Worm (Caenorhabditis elegans) whole organism, young adult: ENCODE measurements around the gene T26G10.4.
"Not testable (repeated sequence)": the region's sequence is repeated elsewhere in the genome, so short reads cannot be mapped to it uniquely, and the experiment has no call there.

Source experiments
- B0019.2 ChIP-seq: fragments of 200-800 bp; sonication (Bioruptor generic); conservative IDR thresholded peaks from 2 replicates; pipeline ENCODE4 v1.3.6; 2022; ENCODE audit warnings: missing genetic modification reagents, missing genetic modification characterization, missing compliant biosample characterization
- C17E4.6 ChIP-seq: fragments of 200-800 bp; sonication (Bioruptor generic); IDR thresholded peaks from 2 replicates; pipeline ENCODE4 v1.3.6; 2022; ENCODE audit warnings: missing genetic modification reagents, missing genetic modification characterization, missing compliant biosample characterization
- D2030.7 ChIP-seq: fragments of 200-800 bp; sonication (Bioruptor generic); IDR thresholded peaks from 2 replicates; pipeline ENCODE4 v1.3.6; 2022; ENCODE audit warnings: missing genetic modification reagents, missing genetic modification characterization, missing compliant biosample characterization
- F33H1.4 ChIP-seq: fragments of 200-800 bp; sonication (Bioruptor generic); IDR thresholded peaks from 2 replicates; pipeline ENCODE4 v1.3.6; 2022; ENCODE audit warnings: missing genetic modification reagents, missing genetic modification characterization, missing compliant biosample characterization
- F37B4.10 ChIP-seq: fragments of 200-800 bp; sonication (Bioruptor generic); IDR thresholded peaks from 2 replicates; pipeline ENCODE4 v1.3.6; 2022; ENCODE audit warnings: missing genetic modification characterization, missing compliant biosample characterization
- F49E8.2 ChIP-seq: sonication (generic microtip); optimal IDR thresholded peaks from 3 replicates; lab custom pipeline; 2017; ENCODE audit warnings: missing genetic modification characterization, mild to moderate bottlenecking, missing compliant biosample characterization, antibody characterized with exemption, moderate library complexity; ENCODE audit not compliant: insufficient read depth
- Y53F4B.3 ChIP-seq: fragments of 200-800 bp; sonication (Bioruptor generic); IDR thresholded peaks from 2 replicates; pipeline ENCODE4 v1.3.6; 2022; ENCODE audit warnings: missing genetic modification reagents, missing genetic modification characterization, missing compliant biosample characterization
- Y67H2A.10 ChIP-seq: fragments of 200-800 bp; sonication (Bioruptor generic); conservative IDR thresholded peaks from 2 replicates; pipeline ENCODE4 v1.3.6; 2022; ENCODE audit warnings: missing genetic modification reagents, missing genetic modification characterization, missing compliant biosample characterization
- Y79H2A.3 ChIP-seq: fragments of 200-800 bp; sonication (Bioruptor generic); conservative IDR thresholded peaks from 2 replicates; pipeline ENCODE4 v1.3.6; 2022; ENCODE audit warnings: missing genetic modification reagents, missing genetic modification characterization, missing compliant biosample characterization
- Y95B8A.8 ChIP-seq: fragments of 200-800 bp; sonication (Bioruptor generic); IDR thresholded peaks from 2 replicates; pipeline ENCODE4 v1.3.6; 2022; ENCODE audit warnings: missing genetic modification reagents, missing genetic modification characterization, missing compliant biosample characterization
- aptf-2 ChIP-seq: fragments of 200-800 bp; sonication (Bioruptor generic); conservative IDR thresholded peaks from 2 replicates; pipeline ENCODE4 v1.3.6; 2022; ENCODE audit warnings: missing genetic modification reagents, missing genetic modification characterization, missing compliant biosample characterization
- aptf-3 ChIP-seq: fragments of 200-800 bp; sonication (Bioruptor generic); IDR thresholded peaks from 2 replicates; pipeline ENCODE4 v1.3.6; 2022; ENCODE audit warnings: missing genetic modification characterization, missing compliant biosample characterization
- attf-3 ChIP-seq: fragments of 200-800 bp; sonication (Bioruptor generic); conservative IDR thresholded peaks from 2 replicates; pipeline ENCODE4 v1.3.6; 2022; ENCODE audit warnings: missing genetic modification reagents, missing genetic modification characterization, missing compliant biosample characterization
- attf-6 ChIP-seq: fragments of 200-800 bp; sonication (Bioruptor generic); IDR thresholded peaks from 2 replicates; pipeline ENCODE4 v1.3.6; 2022; ENCODE audit warnings: missing genetic modification reagents, missing genetic modification characterization, missing compliant biosample characterization
- bed-2 ChIP-seq: fragments of 200-800 bp; sonication (Bioruptor generic); IDR thresholded peaks from 2 replicates; pipeline ENCODE4 v1.3.6; 2022; ENCODE audit warnings: missing genetic modification reagents, missing genetic modification characterization, missing compliant biosample characterization
- cebp-1 ChIP-seq, 2 experiments: fragments of 200-800 bp in 1 of 2; sonication (Bioruptor generic) in 1 of 2; sonication (generic microtip) in 1 of 2; IDR thresholded peaks in 1 of 2; optimal IDR thresholded peaks in 1 of 2; 2 replicates each; pipeline versions ENCODE4 v1.3.6 to Lab custom; 2017 to 2022; ENCODE audit warnings: missing compliant biosample characterization in 2 of 2, missing genetic modification characterization in 2 of 2, mild to moderate bottlenecking in 1 of 2, missing genetic modification reagents in 1 of 2, moderate library complexity in 1 of 2
- ceh-100 ChIP-seq: fragments of 200-800 bp; sonication (Bioruptor generic); IDR thresholded peaks from 2 replicates; pipeline ENCODE4 v1.3.6; 2022; ENCODE audit warnings: missing genetic modification reagents, missing genetic modification characterization, missing compliant biosample characterization
- ceh-91 ChIP-seq: fragments of 200-800 bp; sonication (Bioruptor generic); IDR thresholded peaks from 2 replicates; pipeline ENCODE4 v1.3.6; 2022; ENCODE audit warnings: missing genetic modification reagents, missing genetic modification characterization, missing compliant biosample characterization
- dox-1 ChIP-seq: fragments of 200-800 bp; sonication (Bioruptor generic); IDR thresholded peaks from 2 replicates; pipeline ENCODE4 v1.3.6; 2022; ENCODE audit warnings: missing genetic modification reagents, missing genetic modification characterization, missing compliant biosample characterization
- efl-1 ChIP-seq: fragments of 150-350 bp; optimal IDR thresholded peaks from 2 replicates; lab custom pipeline; 2014; ENCODE audit warnings: missing biosample characterization, missing genetic modification reagents, missing genetic modification characterization
- egl-44 ChIP-seq: fragments of 200-800 bp; sonication (Bioruptor generic); IDR thresholded peaks from 2 replicates; pipeline ENCODE4 v1.3.6; 2022; ENCODE audit warnings: missing genetic modification reagents, missing genetic modification characterization, missing compliant biosample characterization
- egrh-3 ChIP-seq: fragments of 200-800 bp; sonication (Bioruptor generic); IDR thresholded peaks from 2 replicates; pipeline ENCODE4 v1.3.6; 2022; ENCODE audit warnings: missing genetic modification reagents, missing genetic modification characterization, missing compliant biosample characterization
- hmg-1.2 ChIP-seq: fragments of 200-800 bp; sonication (Bioruptor generic); IDR thresholded peaks from 2 replicates; pipeline ENCODE4 v1.3.6; 2022; ENCODE audit warnings: missing genetic modification reagents, missing genetic modification characterization, missing compliant biosample characterization
- hsf-1 ChIP-seq: fragments of 200-800 bp; sonication (Bioruptor generic); IDR thresholded peaks from 2 replicates; pipeline ENCODE4 v1.3.6; 2022; ENCODE audit warnings: missing genetic modification reagents, missing genetic modification characterization, missing compliant biosample characterization
- let-526 ChIP-seq: fragments of 200-800 bp; sonication (Bioruptor generic); IDR thresholded peaks from 2 replicates; pipeline ENCODE4 v1.3.6; 2022; ENCODE audit warnings: missing genetic modification reagents, missing genetic modification characterization, missing compliant biosample characterization
- lin-26 ChIP-seq: fragments of 200-800 bp; sonication (Bioruptor generic); IDR thresholded peaks from 2 replicates; pipeline ENCODE4 v1.3.6; 2022; ENCODE audit warnings: missing genetic modification reagents, missing genetic modification characterization, missing compliant biosample characterization
- lin-54 ChIP-seq: fragments of 200-800 bp; sonication (Bioruptor generic); optimal IDR thresholded peaks from 2 replicates; lab custom pipeline; 2018; ENCODE audit warnings: mild to moderate bottlenecking, missing genetic modification characterization, missing compliant biosample characterization
- lir-1 ChIP-seq: fragments of 200-800 bp; sonication (Bioruptor generic); conservative IDR thresholded peaks from 2 replicates; pipeline ENCODE4 v1.3.6; 2022; ENCODE audit warnings: missing genetic modification reagents, missing genetic modification characterization, missing compliant biosample characterization
- lsl-1 ChIP-seq: fragments of 200-800 bp; sonication (Bioruptor generic); optimal IDR thresholded peaks from 2 replicates; lab custom pipeline; 2018; ENCODE audit warnings: mild to moderate bottlenecking, missing genetic modification characterization, moderate library complexity, missing compliant biosample characterization
- madf-3 ChIP-seq: fragments of 200-800 bp; sonication (Bioruptor generic); IDR thresholded peaks from 2 replicates; pipeline ENCODE4 v1.3.6; 2022; ENCODE audit warnings: missing genetic modification reagents, missing genetic modification characterization, missing compliant biosample characterization
- madf-6 ChIP-seq: fragments of 200-800 bp; sonication (Bioruptor generic); IDR thresholded peaks from 2 replicates; pipeline ENCODE4 v1.3.6; 2022; ENCODE audit warnings: missing genetic modification reagents, missing genetic modification characterization, missing compliant biosample characterization
- madf-8 ChIP-seq: fragments of 200-800 bp; sonication (Bioruptor generic); conservative IDR thresholded peaks from 2 replicates; pipeline ENCODE4 v1.3.6; 2022; ENCODE audit warnings: missing genetic modification reagents, missing genetic modification characterization, missing compliant biosample characterization
- mcd-1 ChIP-seq: fragments of 200-800 bp; sonication (Bioruptor generic); IDR thresholded peaks from 2 replicates; pipeline ENCODE4 v1.3.6; 2022; ENCODE audit warnings: missing genetic modification reagents, missing genetic modification characterization, missing compliant biosample characterization
- pbrm-1 ChIP-seq: fragments of 200-800 bp; sonication (Bioruptor generic); IDR thresholded peaks from 2 replicates; pipeline ENCODE4 v1.3.6; 2022; ENCODE audit warnings: missing genetic modification reagents, missing genetic modification characterization, missing compliant biosample characterization
- rcor-1 ChIP-seq: fragments of 200-800 bp; sonication (Bioruptor generic); IDR thresholded peaks from 2 replicates; pipeline ENCODE4 v1.3.6; 2022; ENCODE audit warnings: missing genetic modification reagents, missing genetic modification characterization, missing compliant biosample characterization
- snpc-1.1 ChIP-seq: sonication (generic microtip); optimal IDR thresholded peaks from 2 replicates; lab custom pipeline; 2017; ENCODE audit warnings: missing genetic modification characterization, mild to moderate bottlenecking, missing compliant biosample characterization, antibody characterized with exemption, moderate library complexity, missing genotype, missing genetic modification reagents; ENCODE audit not compliant: insufficient read depth
- snpc-3.4 ChIP-seq: sonication (generic microtip); optimal IDR thresholded peaks from 2 replicates; lab custom pipeline; 2017; ENCODE audit warnings: missing genetic modification characterization, mild to moderate bottlenecking, missing compliant biosample characterization, antibody characterized with exemption, moderate library complexity, missing genotype, missing genetic modification reagents
- snpc-4 ChIP-seq, 5 experiments: fragments of 150-350 bp in 1 of 5; sonication (generic microtip) in 4 of 5; optimal IDR thresholded peaks; 2 replicates each; lab custom pipeline; 2014 to 2018; ENCODE audit warnings: missing genetic modification characterization in 5 of 5, missing biosample characterization in 3 of 5, antibody characterized with exemption in 2 of 5, mild to moderate bottlenecking in 2 of 5, missing compliant biosample characterization in 2 of 5, missing genotype in 2 of 5, moderate library complexity in 2 of 5, missing genetic modification reagents in 1 of 5
- tbp1 ChIP-seq: fragments of 200-800 bp; sonication (Bioruptor generic); optimal IDR thresholded peaks from 2 replicates; lab custom pipeline; 2018; ENCODE audit warnings: mild to moderate bottlenecking, missing genetic modification characterization, missing compliant biosample characterization
- unc-130 ChIP-seq: sonication (generic microtip); optimal IDR thresholded peaks from 2 replicates; lab custom pipeline; 2016; ENCODE audit warnings: missing genetic modification reagents, missing genetic modification characterization, missing compliant biosample characterization
- xnd-1 ChIP-seq: sonication (generic microtip); optimal IDR thresholded peaks from 2 replicates; lab custom pipeline; 2016; ENCODE audit warnings: missing genotype, missing genetic modification reagents, missing genetic modification characterization, missing compliant biosample characterization
- zfh-2 ChIP-seq: fragments of 200-800 bp; sonication (Bioruptor generic); conservative IDR thresholded peaks from 2 replicates; pipeline ENCODE4 v1.3.6; 2022; ENCODE audit warnings: missing genetic modification reagents, missing genetic modification characterization, missing compliant biosample characterization
- ztf-18 ChIP-seq: sonication (generic microtip); optimal IDR thresholded peaks from 2 replicates; lab custom pipeline; 2016; ENCODE audit warnings: missing genotype, mild to moderate bottlenecking, missing genetic modification characterization, missing compliant biosample characterization
- ztf-25 ChIP-seq: fragments of 200-800 bp; sonication (Bioruptor generic); IDR thresholded peaks from 2 replicates; pipeline ENCODE4 v1.3.6; 2022; ENCODE audit warnings: missing genetic modification reagents, missing genetic modification characterization, missing compliant biosample characterization
- ztf-28 ChIP-seq: fragments of 200-800 bp; sonication (Bioruptor generic); IDR thresholded peaks from 2 replicates; pipeline ENCODE4 v1.3.6; 2022; ENCODE audit warnings: missing genetic modification reagents, missing genetic modification characterization, missing compliant biosample characterization
- ztf-6 ChIP-seq: fragments of 200-800 bp; sonication (Bioruptor generic); IDR thresholded peaks from 2 replicates; pipeline ENCODE4 v1.3.6; 2022; ENCODE audit warnings: missing genetic modification reagents, missing genetic modification characterization, missing compliant biosample characterization

T26G10.4 gene

ce11 chrIII:9408304-9408703 lies 12.0 kb upstream of the T26G10.4 start:
- TF ChIP-seq ztf-28 (GFP tag; lab: Robert Waterston, UW) = peak; percentile 98
- TF ChIP-seq let-526 (GFP tag; lab: Robert Waterston, UW) = peak; percentile 38; the same call in 1 of the 2 replicates
- TF ChIP-seq madf-8 = peak; percentile 89
- peak; percentile 99 for TF ChIP-seq D2030.7 (GFP tag; lab: Robert Waterston, UW)
- TF ChIP-seq Y67H2A.10 (GFP tag; lab: Robert Waterston, UW) = peak; percentile 78
- peak; percentile 87 for TF ChIP-seq attf-3 (GFP tag; lab: Robert Waterston, UW)
- TF ChIP-seq Y53F4B.3 = peak; percentile 91
- peak; percentile 74 for TF ChIP-seq cebp-1 (GFP tag; IDR thresholded peaks at IDR 0.05; lab: Robert Waterston, UW)
- TF ChIP-seq cebp-1 (tag; optimal IDR thresholded peaks at IDR 0.05; lab: Kevin White, UChicago) = not testable (repeated sequence)
- peak; percentile 90 for TF ChIP-seq snpc-4 (GFP tag; optimal IDR thresholded peaks at IDR 0.05; lab: Kevin White, UChicago)
- peak; percentile 89 to 98 (median 94) for TF ChIP-seq snpc-4 (tag; optimal IDR thresholded peaks at IDR 0.05; lab: Kevin White, UChicago)
- peak; percentile 90 for TF ChIP-seq aptf-2 (GFP tag; lab: Robert Waterston, UW)
- peak; percentile 84 for TF ChIP-seq hsf-1 (GFP tag; lab: Robert Waterston, UW)
- peak; percentile 98 for TF ChIP-seq ztf-25 (GFP tag; lab: Robert Waterston, UW)
- TF ChIP-seq zfh-2 (GFP tag; lab: Robert Waterston, UW) = 0 out of 2 replicates have a peak, but pooled peaks have one; percentile 11
- peak; percentile 97 for TF ChIP-seq ceh-100 (GFP tag; lab: Robert Waterston, UW)
- peak; percentile 40; the same call in 1 of the 2 replicates for TF ChIP-seq egl-44
- TF ChIP-seq madf-6 (GFP tag; lab: Robert Waterston, UW) = peak; percentile 92
- TF ChIP-seq snpc-1.1 (tag; lab: Kevin White, UChicago) = peak; percentile 91
- TF ChIP-seq ztf-6 (GFP tag; lab: Robert Waterston, UW) = peak; percentile 64; the same call in 1 of the 2 replicates
- peak; percentile 95 for TF ChIP-seq dox-1 (GFP tag; lab: Robert Waterston, UW)
- TF ChIP-seq B0019.2 (GFP tag; lab: Robert Waterston, UW) = peak; percentile 97
- peak; percentile 98 for TF ChIP-seq pbrm-1 (GFP tag; lab: Robert Waterston, UW)
- TF ChIP-seq Y79H2A.3 (GFP tag; lab: Robert Waterston, UW) = peak; percentile 85
- TF ChIP-seq madf-3 (GFP tag; lab: Robert Waterston, UW) = peak; percentile 84
- TF ChIP-seq C17E4.6 (GFP tag; lab: Robert Waterston, UW) = peak; percentile 89
- TF ChIP-seq lir-1 (GFP tag; lab: Robert Waterston, UW) = peak; percentile 67; the same call in 1 of the 2 replicates
- peak; percentile 55 for TF ChIP-seq lin-54 (GFP tag; lab: Kevin White, UChicago)
- TF ChIP-seq F49E8.2 (tag; lab: Kevin White, UChicago) = peak; percentile 32
- peak; percentile 82 for TF ChIP-seq attf-6
- peak; percentile 97 for TF ChIP-seq ceh-91 (GFP tag; lab: Robert Waterston, UW)
- TF ChIP-seq snpc-3.4 (tag; lab: Kevin White, UChicago) = peak; percentile 84
- peak; percentile 95 for TF ChIP-seq lin-26 (GFP tag; lab: Robert Waterston, UW)
- peak; percentile 50 for TF ChIP-seq unc-130 (GFP tag; lab: Kevin White, UChicago)
- peak; percentile 95 for TF ChIP-seq Y95B8A.8 (GFP tag; lab: Robert Waterston, UW)
- peak; percentile 94 for TF ChIP-seq hmg-1.2 (GFP tag; lab: Robert Waterston, UW)
- peak; percentile 73 for TF ChIP-seq ztf-18 (tag; lab: Kevin White, UChicago)
- peak; percentile 97 for TF ChIP-seq mcd-1 (GFP tag; lab: Robert Waterston, UW)
- peak; percentile 74 for TF ChIP-seq lsl-1
- TF ChIP-seq bed-2 (GFP tag; lab: Robert Waterston, UW) = peak; percentile 90
- peak; percentile 44 for TF ChIP-seq xnd-1 (tag; lab: Kevin White, UChicago)
- peak; percentile 53 for TF ChIP-seq efl-1 (GFP tag; lab: Kevin White, UChicago)
- peak; percentile 90 for TF ChIP-seq rcor-1
- TF ChIP-seq F37B4.10 (GFP tag; lab: Robert Waterston, UW) = 0 out of 2 replicates have a peak, but pooled peaks have one; percentile 62
- TF ChIP-seq aptf-3 = peak; percentile 60; the same call in 1 of the 2 replicates
- peak; percentile 88 for TF ChIP-seq egrh-3 (GFP tag; lab: Robert Waterston, UW)
- TF ChIP-seq F33H1.4 (GFP tag; lab: Robert Waterston, UW) = peak; percentile 80
- peak; percentile 77 for TF ChIP-seq tbp1
